Worm (Caenorhabditis elegans): ENCODE results near the gene sti-1.

Gene sti-1

ce11 chrV:731330-731729 is 42.0 kb upstream of the sti-1 start (continued):
- TF ChIP-seq arid-1 (GFP tag; conservative IDR thresholded peaks at IDR 0.05) (no peak), zfp-3 (GFP tag; conservative IDR thresholded peaks at IDR 0.05) (peak; percentile 88), ZK337.2 (GFP tag; IDR thresholded peaks at IDR 0.05) (no peak), hif-1 (tag; optimal IDR thresholded peaks at IDR 0.05) (peak; percentile 63 to 88), ama-1 (optimal IDR thresholded peaks at IDR 0.05) (no peak), ztf-7 (tag; optimal IDR thresholded peaks at IDR 0.05) (no peak), F37D6.2 (tag; optimal IDR thresholded peaks at IDR 0.05) (no peak), lin-15B (tag; optimal IDR thresholded peaks at IDR 0.05) (no peak), zip-11 (GFP tag; IDR thresholded peaks at IDR 0.05) (no peak), ceh-44 (GFP tag; IDR thresholded peaks at IDR 0.05) (no peak), mes-2 (tag; optimal IDR thresholded peaks at IDR 0.05; ENCODE audit: poor library complexity, severe bottlenecking) (peak; percentile 71), lin-29 (GFP tag; IDR thresholded peaks at IDR 0.05) (no peak), ceh-28 (tag; optimal IDR thresholded peaks at IDR 0.05) (no peak), nhr-237 (tag; optimal IDR thresholded peaks at IDR 0.05) (no peak), dpl-1 (GFP tag; optimal IDR thresholded peaks at IDR 0.05) (peak; percentile 2)

- no peak for TF ChIP-seq lin-38 (GFP tag; IDR thresholded peaks at IDR 0.05)
- TF ChIP-seq F49E8.2 (tag; optimal IDR thresholded peaks at IDR 0.05; ENCODE audit: borderline replicate concordance): no peak
- no peak for TF ChIP-seq mep-1 (tag; optimal IDR thresholded peaks at IDR 0.05)
- no peak for TF ChIP-seq D1046.2 (GFP tag; IDR thresholded peaks at IDR 0.05)
- no peak for TF ChIP-seq saeg-2 (GFP tag; IDR thresholded peaks at IDR 0.05)
These were observed 37.1 kb upstream of the sti-1 start, which contains the start of gene srj-25 for ce11 chrV:736171-736570. TSS of gene srj-25 (minus strand) at chrV:736271.

- no peak for TF ChIP-seq spr-1 (tag; optimal IDR thresholded peaks at IDR 0.05)
- TF ChIP-seq nhr-6 (tag; optimal IDR thresholded peaks at IDR 0.05): no peak
- no peak for TF ChIP-seq mxl-2 (GFP tag; conservative IDR thresholded peaks at IDR 0.05)
- TF ChIP-seq nhr-237 (tag; optimal IDR thresholded peaks at IDR 0.05): no peak
- TF ChIP-seq ctbp-1 (GFP tag; IDR thresholded peaks at IDR 0.05): no peak
- no peak for TF ChIP-seq attf-4 (tag; optimal IDR thresholded peaks at IDR 0.05)
- TF ChIP-seq F37D6.2 (tag; optimal IDR thresholded peaks at IDR 0.05): no peak
- no peak for TF ChIP-seq hmg-1.1 (GFP tag; IDR thresholded peaks at IDR 0.05)
- TF ChIP-seq nhr-102 (tag; optimal IDR thresholded peaks at IDR 0.05): no peak
- no peak for TF ChIP-seq saeg-2 (GFP tag; IDR thresholded peaks at IDR 0.05)
- TF ChIP-seq nhr-48 (tag; optimal IDR thresholded peaks at IDR 0.05): no peak
- no peak for TF ChIP-seq ZK337.2 (GFP tag; IDR thresholded peaks at IDR 0.05)
- TF ChIP-seq ceh-82 (tag; optimal IDR thresholded peaks at IDR 0.05): no peak
- TF ChIP-seq Y75B8A.6 (GFP tag; IDR thresholded peaks at IDR 0.05): no peak
- TF ChIP-seq tra-1 (GFP tag; IDR thresholded peaks at IDR 0.05): no peak
These were observed 34.5 kb upstream of the sti-1 start, which contains the start of gene srj-24 for ce11 chrV:738770-739169. TSS of gene srj-24 (minus strand) at chrV:738870.

DNA sequence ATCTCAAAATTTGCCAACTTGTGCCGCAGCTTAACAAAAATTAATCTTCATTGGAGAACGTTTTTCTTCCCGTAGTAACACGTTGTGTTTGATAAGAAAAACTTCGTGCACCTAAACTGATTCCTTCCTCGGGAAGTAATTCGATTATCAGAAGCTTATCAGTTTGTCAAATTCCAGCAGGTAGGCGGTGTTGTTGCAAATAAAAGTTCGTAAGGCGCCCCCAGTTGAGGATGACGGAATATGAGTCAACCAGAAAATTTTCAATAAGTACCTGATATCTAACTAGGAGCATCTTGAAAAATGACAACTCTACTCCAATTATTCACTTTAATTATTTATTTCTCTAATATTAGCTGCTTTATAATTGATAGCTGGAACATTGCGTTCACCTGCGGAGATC is 31.5 kb upstream of the sti-1 start, which contains the start of gene C05E4.7:
Gene C05E4.7 (plus strand): TSS at position 301 of the 400 bp plus-strand sequence.
- no peak for TF ChIP-seq zip-11 (GFP tag; IDR thresholded peaks at IDR 0.05)
- no peak for TF ChIP-seq lir-3 (tag; optimal IDR thresholded peaks at IDR 0.05)
- TF ChIP-seq egl-43 (GFP tag; IDR thresholded peaks at IDR 0.05): no peak
- TF ChIP-seq mdt-29 (GFP tag; IDR thresholded peaks at IDR 0.05): no peak
- TF ChIP-seq lsy-2 (tag; optimal IDR thresholded peaks at IDR 0.05): no peak
- no peak for TF ChIP-seq nhr-76 (tag; optimal IDR thresholded peaks at IDR 0.05)
- no peak for TF ChIP-seq mxl-3 (GFP tag; optimal IDR thresholded peaks at IDR 0.05)
- no peak for TF ChIP-seq dpl-1 (GFP tag; optimal IDR thresholded peaks at IDR 0.05)
- TF ChIP-seq jun-1 (tag; optimal IDR thresholded peaks at IDR 0.05): no peak
- no peak for TF ChIP-seq sdz-12 (GFP tag; optimal IDR thresholded peaks at IDR 0.05)
